Worm (Caenorhabditis elegans) whole organism, L1 larva: ENCODE results near the gene W03F9.2.

Source experiments
- Y116A8C.19 ChIP-seq: sonication (generic microtip); optimal IDR thresholded peaks from 2 replicates; lab custom pipeline; 2016; ENCODE audit warnings: missing compliant biosample characterization, missing genetic modification characterization, borderline replicate concordance
- aly-2 ChIP-seq: fragments of 150-350 bp; optimal IDR thresholded peaks from 2 replicates; lab custom pipeline; 2014; ENCODE audit warnings: missing biosample characterization, missing genetic modification characterization
- blmp-1 ChIP-seq: fragments of 150-350 bp; optimal IDR thresholded peaks from 2 replicates; lab custom pipeline; 2014; ENCODE audit warnings: missing biosample characterization, missing genetic modification characterization
- ceh-63 ChIP-seq: fragments of 200-800 bp; sonication (Bioruptor generic); optimal IDR thresholded peaks from 2 replicates; lab custom pipeline; 2018; ENCODE audit warnings: mild to moderate bottlenecking, missing genetic modification characterization, missing compliant biosample characterization
- ceh-82 ChIP-seq, 3 experiments: fragments of 150-350 bp in 1 of 3; sonication (generic microtip) in 2 of 3; optimal IDR thresholded peaks; 2 replicates each; lab custom pipeline; 2014 to 2017; ENCODE audit warnings: missing biosample characterization in 3 of 3, missing genetic modification characterization in 3 of 3
- ceh-88 ChIP-seq: fragments of 200-800 bp; sonication (Bioruptor generic); IDR thresholded peaks from 2 replicates; pipeline ENCODE4 v1.3.6; 2022; ENCODE audit warnings: missing genetic modification characterization, missing compliant biosample characterization
- dpl-1 ChIP-seq, 3 experiments: fragments of 150-350 bp in 2 of 3; sonication (generic microtip) in 1 of 3; optimal IDR thresholded peaks; 2 replicates each; lab custom pipeline; 2014 to 2017; ENCODE audit warnings: missing biosample characterization in 3 of 3, missing genetic modification characterization in 3 of 3, missing genetic modification reagents in 3 of 3
- dsc-1 ChIP-seq: sonication (generic microtip); optimal IDR thresholded peaks from 2 replicates; lab custom pipeline; 2016; ENCODE audit warnings: mild to moderate bottlenecking, missing genetic modification characterization, missing compliant biosample characterization
- efl-1 ChIP-seq, 4 experiments: fragments of 150-350 bp; optimal IDR thresholded peaks in 3 of 4; peaks in 1 of 4; 1 replicate in 1 of 4; 2 replicates in 3 of 4; lab custom pipeline; 2014; ENCODE audit warnings: missing biosample characterization in 2 of 4, missing genetic modification characterization in 2 of 4, missing genetic modification reagents in 2 of 4
- egl-27 ChIP-seq, 2 experiments: fragments of 150-350 bp in 1 of 2; sonication (generic microtip); optimal IDR thresholded peaks; 3 replicates each; lab custom pipeline; 2017 to 2018; ENCODE audit warnings: missing biosample characterization in 2 of 2, missing genetic modification characterization in 2 of 2, missing genetic modification reagents in 2 of 2
- elt-2 ChIP-seq: sonication (generic microtip); optimal IDR thresholded peaks from 2 replicates; lab custom pipeline; 2016; ENCODE audit warnings: missing genetic modification characterization, mild to moderate bottlenecking, inconsistent platforms, missing compliant biosample characterization, missing genetic modification reagents
- ets-5 ChIP-seq: fragments of 200-800 bp; sonication (Bioruptor generic); IDR thresholded peaks from 2 replicates; pipeline ENCODE4 v1.3.6; 2022; ENCODE audit warnings: missing genetic modification characterization, missing compliant biosample characterization
- grh-1 ChIP-seq: fragments of 200-800 bp; sonication (Bioruptor generic); IDR thresholded peaks from 2 replicates; pipeline ENCODE4 v1.3.6; 2022; ENCODE audit warnings: missing genetic modification reagents, missing genetic modification characterization, missing compliant biosample characterization
- lin-14 ChIP-seq: fragments of 200-800 bp; sonication (Bioruptor generic); optimal IDR thresholded peaks from 2 replicates; lab custom pipeline; 2018; ENCODE audit warnings: mild to moderate bottlenecking, missing genetic modification characterization, moderate library complexity, missing compliant biosample characterization
- lin-35 ChIP-seq, 2 experiments: fragments of 150-350 bp; optimal IDR thresholded peaks; 2 replicates each; lab custom pipeline; 2014; ENCODE audit warnings: missing biosample characterization in 2 of 2, missing genetic modification characterization in 2 of 2, missing genetic modification reagents in 2 of 2
- mdl-1 ChIP-seq, 2 experiments: fragments of 150-350 bp; optimal IDR thresholded peaks; 2 replicates each; lab custom pipeline; 2014 to 2017; ENCODE audit warnings: missing biosample characterization in 2 of 2, missing genetic modification characterization in 2 of 2, inconsistent platforms in 1 of 2
- mep-1 ChIP-seq: fragments of 150-350 bp; optimal IDR thresholded peaks from 2 replicates; lab custom pipeline; 2014; ENCODE audit warnings: missing biosample characterization, missing genetic modification characterization
- nhr-19 ChIP-seq: fragments of 200-800 bp; sonication (Bioruptor generic); conservative IDR thresholded peaks from 2 replicates; pipeline ENCODE4 v1.3.6; 2022; ENCODE audit warnings: missing genetic modification characterization, missing compliant biosample characterization
- nhr-20 ChIP-seq: sonication (generic microtip); optimal IDR thresholded peaks from 2 replicates; lab custom pipeline; 2016; ENCODE audit warnings: mild to moderate bottlenecking, missing genetic modification characterization, missing compliant biosample characterization
- nhr-47 ChIP-seq: sonication (generic microtip); optimal IDR thresholded peaks from 2 replicates; lab custom pipeline; 2016; ENCODE audit warnings: mild to moderate bottlenecking, missing genetic modification characterization, moderate library complexity, missing compliant biosample characterization
- nhr-71 ChIP-seq: sonication (generic microtip); optimal IDR thresholded peaks from 2 replicates; lab custom pipeline; 2016; ENCODE audit warnings: mild to moderate bottlenecking, missing genetic modification characterization, moderate library complexity, missing compliant biosample characterization
- nhr-77 ChIP-seq: fragments of 150-350 bp; optimal IDR thresholded peaks from 2 replicates; lab custom pipeline; 2014; ENCODE audit warnings: missing biosample characterization, missing genetic modification characterization
- nhr-85 ChIP-seq: sonication (generic microtip); peaks from one replicate; lab custom pipeline; 2016; ENCODE audit warnings: missing genetic modification characterization, inconsistent platforms, missing compliant biosample characterization
- nhr-90 ChIP-seq: sonication (generic microtip); optimal IDR thresholded peaks from 2 replicates; lab custom pipeline; 2016; ENCODE audit warnings: mild to moderate bottlenecking, missing genetic modification characterization, missing compliant biosample characterization; ENCODE audit not compliant: poor library complexity
- pag-3 ChIP-seq: sonication (generic microtip); optimal IDR thresholded peaks from 2 replicates; lab custom pipeline; 2017; ENCODE audit warnings: missing genetic modification characterization, mild to moderate bottlenecking, missing compliant biosample characterization, antibody characterized with exemption, borderline replicate concordance; ENCODE audit not compliant: insufficient read depth
- rnt-1 ChIP-seq: sonication (generic microtip); optimal IDR thresholded peaks from 2 replicates; lab custom pipeline; 2016; ENCODE audit warnings: mild to moderate bottlenecking, missing genetic modification characterization, moderate library complexity, missing compliant biosample characterization
- skn-1 ChIP-seq: fragments of 150-350 bp; optimal IDR thresholded peaks from 2 replicates; lab custom pipeline; 2014; ENCODE audit warnings: missing biosample characterization, missing genetic modification characterization
- snu-23 ChIP-seq: sonication (generic microtip); optimal IDR thresholded peaks from 2 replicates; lab custom pipeline; 2016; ENCODE audit warnings: missing genetic modification characterization, missing compliant biosample characterization
- sup-37 ChIP-seq: fragments of 200-800 bp; sonication (Bioruptor generic); optimal IDR thresholded peaks from 2 replicates; lab custom pipeline; 2018; ENCODE audit warnings: mild to moderate bottlenecking, missing genetic modification characterization, missing compliant biosample characterization
- swsn-7 ChIP-seq: sonication (generic microtip); optimal IDR thresholded peaks from 2 replicates; lab custom pipeline; 2016; ENCODE audit warnings: missing genetic modification characterization, missing compliant biosample characterization
- tbx-2 ChIP-seq: sonication (generic microtip); optimal IDR thresholded peaks from 2 replicates; lab custom pipeline; 2016; ENCODE audit warnings: missing genetic modification characterization, missing compliant biosample characterization
- unc-98 ChIP-seq: fragments of 200-800 bp; sonication (Bioruptor generic); IDR thresholded peaks from 2 replicates; pipeline ENCODE4 v1.3.6; 2022; ENCODE audit warnings: missing genetic modification characterization, missing compliant biosample characterization
- zag-1 ChIP-seq: fragments of 150-350 bp; optimal IDR thresholded peaks from 2 replicates; lab custom pipeline; 2014; ENCODE audit warnings: missing biosample characterization, missing genetic modification characterization
- zip-4 ChIP-seq: fragments of 200-800 bp; sonication (Bioruptor generic); optimal IDR thresholded peaks from 2 replicates; lab custom pipeline; 2018; ENCODE audit warnings: mild to moderate bottlenecking, missing genetic modification characterization, moderate library complexity, missing compliant biosample characterization

The W03F9.2 gene

DNA sequence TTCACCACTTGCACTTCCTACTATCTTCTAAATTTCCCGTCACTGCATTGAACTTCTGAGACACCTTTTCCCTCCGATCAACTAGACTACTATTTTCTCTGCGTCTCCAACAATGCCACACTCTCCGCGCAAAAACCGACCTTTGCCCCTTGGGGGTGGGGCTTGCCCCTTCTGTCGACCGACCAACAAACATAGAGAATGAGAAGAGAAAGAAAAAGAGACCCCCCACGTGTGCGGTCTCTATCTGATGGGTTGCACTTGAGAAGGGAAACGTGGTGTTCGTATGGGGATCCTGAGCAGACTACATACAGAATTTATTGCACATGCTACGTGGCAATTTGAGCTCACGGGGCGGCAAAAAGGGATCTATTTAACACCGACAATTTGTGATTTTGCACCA, 27.4 kb upstream of the W03F9.2 start:
- TF ChIP-seq mep-1 (tag; lab: Kevin White, UChicago): no peak
- peak; percentile 18 for TF ChIP-seq rnt-1 (tag; lab: Kevin White, UChicago)
- TF ChIP-seq snu-23 (GFP tag; lab: Kevin White, UChicago): peak; percentile 33
- TF ChIP-seq lin-14 (GFP tag; lab: Kevin White, UChicago): peak; percentile 73
- TF ChIP-seq mdl-1 (tag; optimal IDR thresholded peaks at IDR 0.05; lab: Kevin White, UChicago): peak in 1 of 2 experiments; percentile 77
- no peak for TF ChIP-seq nhr-77 (tag; lab: Kevin White, UChicago)
- TF ChIP-seq nhr-19 (GFP tag; lab: Robert Waterston, UW): peak; percentile 13; the same call in 1 of the 2 replicates
- peak; percentile 31 for TF ChIP-seq tbx-2 (tag; lab: Kevin White, UChicago)
- peak; percentile 72 for TF ChIP-seq nhr-85 (tag; lab: Kevin White, UChicago)
- TF ChIP-seq ceh-82 (tag; optimal IDR thresholded peaks at IDR 0.05; lab: Kevin White, UChicago): peak in 1 of 3 experiments; percentile 14
- TF ChIP-seq nhr-71 (tag; lab: Kevin White, UChicago): peak; percentile 62
- peak; percentile 16 for TF ChIP-seq swsn-7 (tag; lab: Kevin White, UChicago)
- peak in 1 of 2 experiments; percentile 40 for TF ChIP-seq lin-35 (GFP tag; optimal IDR thresholded peaks at IDR 0.05; lab: Kevin White, UChicago)
- peak; percentile 69 for TF ChIP-seq nhr-20
- peak; percentile 26 for TF ChIP-seq nhr-47 (tag; lab: Kevin White, UChicago)
- peak; percentile 58 for TF ChIP-seq dsc-1 (tag; lab: Kevin White, UChicago)
- TF ChIP-seq Y116A8C.19 (tag; lab: Kevin White, UChicago): no peak
- TF ChIP-seq efl-1 (optimal IDR thresholded peaks at IDR 0.05; lab: Kevin White, UChicago): peak; percentile 20 to 50
- TF ChIP-seq efl-1 (GFP tag; optimal IDR thresholded peaks at IDR 0.05 in 1 of 2; lab: Kevin White, UChicago): peak; percentile 26 to 93
- no peak for TF ChIP-seq aly-2 (tag; lab: Kevin White, UChicago)
- no peak for TF ChIP-seq ceh-88 (GFP tag; lab: Robert Waterston, UW)
- TF ChIP-seq dpl-1 (GFP tag; optimal IDR thresholded peaks at IDR 0.05; lab: Kevin White, UChicago): peak in 2 of 3 experiments; percentile 22 to 35
- peak; percentile 33 for TF ChIP-seq nhr-90 (tag; lab: Kevin White, UChicago)
- no peak for TF ChIP-seq grh-1

DNA sequence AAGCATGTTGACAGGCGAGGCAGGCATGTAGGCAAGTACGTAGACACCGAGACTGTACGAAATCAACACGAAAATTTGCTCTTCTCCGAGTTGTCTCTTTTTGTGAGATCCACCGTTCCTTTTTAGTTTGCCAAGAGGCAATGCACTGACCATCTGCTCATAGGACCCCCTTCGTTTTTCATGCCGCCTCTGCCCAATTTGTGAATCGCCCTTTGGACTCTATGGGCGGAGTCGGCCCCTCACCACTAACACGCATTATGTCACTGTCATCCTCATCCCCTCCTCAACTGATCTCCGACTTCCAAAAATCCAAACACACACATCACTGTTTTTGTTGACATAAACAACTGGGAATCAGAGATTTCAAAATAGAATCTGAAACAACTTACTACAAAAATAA, 26.0 kb upstream of the W03F9.2 start:
- no peak for TF ChIP-seq mep-1 (tag; lab: Kevin White, UChicago)

DNA sequence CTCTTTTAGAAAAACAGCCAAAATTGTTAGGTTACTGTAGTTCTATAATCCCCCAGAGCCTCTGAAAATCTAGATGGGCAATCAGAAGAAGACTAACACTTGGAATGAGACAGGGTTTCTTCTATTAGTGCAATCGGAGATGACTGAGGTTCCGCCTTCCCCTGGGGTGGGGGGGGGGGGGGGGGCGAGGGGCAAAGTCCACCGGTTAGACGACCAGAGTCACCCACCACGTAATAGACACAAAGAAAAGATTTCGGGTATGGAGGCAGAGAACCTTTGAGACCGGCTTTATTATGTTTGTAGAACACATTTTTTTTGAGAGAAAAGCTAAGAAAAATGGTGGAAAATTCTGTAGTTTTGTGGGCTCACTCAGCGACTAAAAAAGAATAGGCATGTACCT, 24.3 kb upstream of the W03F9.2 start:
- TF ChIP-seq swsn-7 (tag; lab: Kevin White, UChicago): no peak

DNA sequence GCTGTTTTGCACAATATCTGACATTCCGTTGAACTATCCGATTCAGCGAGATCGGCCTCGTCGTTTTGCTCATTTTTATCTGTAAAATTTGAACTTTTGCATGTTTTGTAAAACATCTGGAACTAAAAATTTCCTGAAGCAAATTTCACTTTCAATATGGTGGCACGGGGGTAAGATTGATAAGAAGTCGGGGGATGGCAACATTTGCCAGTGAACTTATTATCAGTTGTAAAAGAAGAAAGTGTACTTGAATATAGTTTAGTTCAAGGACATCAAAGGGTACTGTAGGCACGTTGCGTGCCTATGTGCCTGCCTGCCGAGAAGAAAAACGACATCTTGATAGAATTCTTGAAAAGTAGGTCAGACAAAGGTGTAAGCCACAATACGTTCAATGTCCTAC, 23.5 kb upstream of the W03F9.2 start, which contains the start of gene W03F9.4:
TSS of gene W03F9.4 (minus strand) at position 79 of the 400 bp plus-strand sequence.
- no peak for TF ChIP-seq pag-3 (tag; lab: Kevin White, UChicago)
- TF ChIP-seq efl-1 (optimal IDR thresholded peaks at IDR 0.05; lab: Kevin White, UChicago): no peak
- peak in 1 of 2 experiments; percentile 28 for TF ChIP-seq efl-1 (GFP tag; optimal IDR thresholded peaks at IDR 0.05 in 1 of 2; lab: Kevin White, UChicago)
- peak; percentile 26 for TF ChIP-seq nhr-20
- TF ChIP-seq sup-37: no peak
- peak; percentile 55 for TF ChIP-seq blmp-1
- no peak for TF ChIP-seq skn-1 (tag; lab: Kevin White, UChicago)
- TF ChIP-seq ceh-63: no peak
- no peak for TF ChIP-seq elt-2 (tag; lab: Kevin White, UChicago)

DNA sequence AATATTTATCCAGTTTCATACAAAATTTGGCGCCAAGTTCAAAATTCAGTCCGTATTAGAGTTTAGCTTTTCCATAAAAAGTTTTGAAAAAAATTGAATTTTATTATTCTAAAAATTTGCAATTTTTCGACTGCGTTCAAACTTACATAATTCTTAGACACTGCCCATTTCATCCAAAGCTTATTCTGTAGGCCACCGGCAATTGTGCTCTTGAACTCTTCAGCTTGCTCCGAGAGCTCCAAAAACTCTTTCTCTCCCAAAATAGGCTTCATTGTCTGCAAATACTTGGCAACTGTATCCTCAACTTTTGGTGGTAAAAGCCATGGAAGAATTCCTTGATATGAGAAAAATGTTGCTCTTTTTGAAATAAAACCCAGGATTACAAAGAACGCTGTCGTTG, 22.2 kb upstream of the W03F9.2 start:
- TF ChIP-seq unc-98 (no peak), snu-23 (GFP tag; lab: Kevin White, UChicago) (no peak), aly-2 (tag; lab: Kevin White, UChicago) (no peak), zip-4 (GFP tag; lab: Kevin White, UChicago) (no peak), egl-27 (tag; optimal IDR thresholded peaks at IDR 0.05; lab: Kevin White, UChicago) (no peak), dsc-1 (tag; lab: Kevin White, UChicago) (no peak), ets-5 (no peak), zag-1 (no peak)
